Fruit fly (Drosophila melanogaster) whole organism, pupa: ENCODE data around the gene Acer.

Source experiments
- CG13204 ChIP-seq: fragments of 200-800 bp; sonication (Bioruptor generic); optimal IDR thresholded peaks from 2 replicates; lab custom pipeline; 2018; ENCODE audit warnings: missing biosample characterization, mild to moderate bottlenecking, missing genetic modification characterization, moderate library complexity
- CG14655 ChIP-seq: fragments of 200-800 bp; sonication (Bioruptor generic); optimal IDR thresholded peaks from 3 replicates; lab custom pipeline; 2017; ENCODE audit warnings: mild to moderate bottlenecking, missing biosample characterization, missing genetic modification reagents, missing genetic modification characterization
- CG8301 ChIP-seq: fragments of 200-800 bp; sonication (Bioruptor generic); optimal IDR thresholded peaks from 2 replicates; lab custom pipeline; 2018; ENCODE audit warnings: missing biosample characterization, mild to moderate bottlenecking, missing genetic modification characterization

- TF ChIP-seq CG13204 (GFP tag; lab: Kevin White, UChicago) (no peak), CG8301 (tag; lab: Kevin White, UChicago) (no peak), CG14655 (GFP tag; lab: Kevin White, UChicago) (no peak)
These were observed 20.5 kb downstream of the Acer start for dm6 chr2L:8542234-8542572.
